Worm (Caenorhabditis elegans) whole organism, L1 larva: Measurements from ENCODE around the gene C07C7.3.

ENCODE experiments used
- C16A3.4 ChIP-seq: fragments of 150-350 bp; optimal IDR thresholded peaks from 2 replicates; lab custom pipeline; 2014; ENCODE audit warnings: missing biosample characterization, missing genetic modification characterization
- mab-9 ChIP-seq: fragments of 200-800 bp; sonication (Bioruptor generic); IDR thresholded peaks from 2 replicates; pipeline ENCODE4 v1.3.6; 2022; ENCODE audit warnings: missing genetic modification reagents, missing genetic modification characterization, missing compliant biosample characterization
- nhr-237 ChIP-seq: fragments of 150-350 bp; optimal IDR thresholded peaks from 2 replicates; lab custom pipeline; 2014; ENCODE audit warnings: missing biosample characterization, missing genetic modification characterization
- nhr-85 ChIP-seq: sonication (generic microtip); peaks from one replicate; lab custom pipeline; 2016; ENCODE audit warnings: missing genetic modification characterization, inconsistent platforms, missing compliant biosample characterization
- nhr-90 ChIP-seq: sonication (generic microtip); optimal IDR thresholded peaks from 2 replicates; lab custom pipeline; 2016; ENCODE audit warnings: mild to moderate bottlenecking, missing genetic modification characterization, missing compliant biosample characterization; ENCODE audit not compliant: poor library complexity
- snu-23 ChIP-seq: sonication (generic microtip); optimal IDR thresholded peaks from 2 replicates; lab custom pipeline; 2016; ENCODE audit warnings: missing genetic modification characterization, missing compliant biosample characterization

DNA sequence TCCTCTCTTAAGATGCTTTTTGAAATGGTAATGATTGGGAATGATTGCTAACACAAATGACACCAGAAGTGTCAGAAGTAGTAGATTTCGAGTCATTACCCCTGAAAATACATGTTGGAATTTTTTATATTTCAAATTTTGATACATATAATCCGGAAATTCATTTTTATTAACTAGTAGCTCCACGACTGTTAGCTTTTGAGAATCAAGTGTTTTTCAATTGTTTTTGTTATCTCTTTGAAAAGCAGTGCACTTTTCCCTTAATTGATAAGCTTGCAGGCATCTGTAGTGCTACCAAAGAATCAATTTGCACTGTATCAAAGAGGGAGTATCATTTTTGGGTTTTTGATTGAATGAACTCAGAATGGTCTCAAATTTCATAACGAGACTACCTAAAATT is 824 bp upstream of the C07C7.3 start, which contains the start of gene pcp-2:
- TF ChIP-seq nhr-90 (tag; lab: Kevin White, UChicago) (no peak), mab-9 (GFP tag; lab: Robert Waterston, UW) (no peak), C16A3.4 (tag; lab: Kevin White, UChicago) (no peak), nhr-85 (tag; lab: Kevin White, UChicago) (no peak), snu-23 (GFP tag; lab: Kevin White, UChicago) (no peak), nhr-237 (tag; lab: Kevin White, UChicago) (no peak)
